Worm (Caenorhabditis elegans) whole organism, midembryonic: ENCODE measurements around the gene cal-1.

Source experiments
- T22C8.4 ChIP-seq: fragments of 200-800 bp; sonication (Bioruptor generic); IDR thresholded peaks from 2 replicates; pipeline ENCODE4 v1.3.6; 2022; ENCODE audit warnings: missing genetic modification characterization, missing compliant biosample characterization
- cog-1 ChIP-seq: sonication (generic microtip); optimal IDR thresholded peaks from 2 replicates; lab custom pipeline; 2016; ENCODE audit warnings: missing genetic modification characterization, missing compliant biosample characterization
- flt-1 ChIP-seq: fragments of 200-800 bp; sonication (Bioruptor generic); IDR thresholded peaks from 2 replicates; pipeline ENCODE4 v1.3.6; 2022; ENCODE audit warnings: missing genetic modification characterization, missing compliant biosample characterization
- med-1 ChIP-seq: sonication (generic microtip); optimal IDR thresholded peaks from 2 replicates; lab custom pipeline; 2017; ENCODE audit warnings: missing genetic modification characterization, mild to moderate bottlenecking, missing compliant biosample characterization, antibody characterized with exemption, missing genetic modification reagents; ENCODE audit not compliant: insufficient read depth
- ztf-29 ChIP-seq: fragments of 200-800 bp; sonication (Bioruptor generic); IDR thresholded peaks from 2 replicates; pipeline ENCODE4 v1.3.6; 2022; ENCODE audit warnings: missing genetic modification reagents, missing genetic modification characterization, missing compliant biosample characterization

ce11 chrV:12540739-12541138 is 23.7 kb upstream of the cal-1 start, which contains the start of gene F45D3.2:
- TF ChIP-seq med-1 (GFP tag; lab: Kevin White, UChicago) (no peak), T22C8.4 (GFP tag; lab: Robert Waterston, UW) (no peak), flt-1 (no peak), cog-1 (tag; lab: Kevin White, UChicago) (no peak), ztf-29 (no peak)
